Fruit fly (Drosophila melanogaster) whole organism, embryonic: ENCODE results near the gene Helz.
A peak's percentile ranks its signal among the peaks of the same experiment; 100 is the strongest.

ENCODE experiments used
- B-H2 ChIP-seq: fragments of 200-800 bp; sonication (Bioruptor generic); optimal IDR thresholded peaks from 2 replicates; lab custom pipeline; 2018; ENCODE audit warnings: missing biosample characterization, mild to moderate bottlenecking, missing genetic modification characterization
- Bteb2 ChIP-seq: fragments of 200-800 bp; sonication (Bioruptor generic); optimal IDR thresholded peaks from 2 replicates; lab custom pipeline; 2016; ENCODE audit warnings: missing biosample characterization, missing genetic modification characterization
- CG1024 ChIP-seq: fragments of 200-800 bp; sonication (Bioruptor generic); IDR thresholded peaks from 2 replicates; pipeline ENCODE4 v1.3.6; 2022; ENCODE audit warnings: missing biosample characterization, missing genetic modification characterization
- CG10462 ChIP-seq: fragments of 200-800 bp; sonication (Bioruptor generic); optimal IDR thresholded peaks from 2 replicates; lab custom pipeline; 2016; ENCODE audit warnings: missing biosample characterization, missing genetic modification characterization
- CG10654 ChIP-seq: fragments of 200-800 bp; sonication (Bioruptor generic); optimal IDR thresholded peaks from 2 replicates; lab custom pipeline; 2016; ENCODE audit warnings: missing biosample characterization, missing genetic modification characterization
- CG11504 ChIP-seq: fragments of 200-800 bp; sonication (Bioruptor generic); optimal IDR thresholded peaks from 3 replicates; lab custom pipeline; 2019; ENCODE audit warnings: missing biosample characterization, mild to moderate bottlenecking, missing genetic modification characterization, moderate library complexity
- CG12659 ChIP-seq: fragments of 200-800 bp; sonication (Bioruptor generic); optimal IDR thresholded peaks from 3 replicates; lab custom pipeline; 2017; ENCODE audit warnings: mild to moderate bottlenecking, missing biosample characterization, missing genetic modification reagents, missing genetic modification characterization
- CG14710 ChIP-seq: fragments of 200-800 bp; sonication (Bioruptor generic); optimal IDR thresholded peaks from 3 replicates; lab custom pipeline; 2019; ENCODE audit warnings: missing biosample characterization, mild to moderate bottlenecking, missing genetic modification characterization, moderate library complexity
- CG1603 ChIP-seq: fragments of 200-800 bp; sonication (Bioruptor generic); optimal IDR thresholded peaks from 2 replicates; lab custom pipeline; 2019; ENCODE audit warnings: missing biosample characterization, mild to moderate bottlenecking, missing genetic modification characterization, moderate library complexity
- CG2129 ChIP-seq: fragments of 200-800 bp; sonication (Bioruptor generic); IDR thresholded peaks from 2 replicates; pipeline ENCODE4 v1.3.6; 2022; ENCODE audit warnings: missing biosample characterization, missing genetic modification characterization; ENCODE audit not compliant: partially characterized antibody
- CG32772 ChIP-seq: fragments of 200-800 bp; sonication (Bioruptor generic); IDR thresholded peaks from 2 replicates; pipeline ENCODE4 v1.3.6; 2022; ENCODE audit warnings: missing biosample characterization, missing genetic modification characterization
- CG33213 ChIP-seq: fragments of 200-800 bp; sonication (Bioruptor generic); optimal IDR thresholded peaks from 3 replicates; lab custom pipeline; 2016; ENCODE audit warnings: missing biosample characterization, missing genetic modification characterization
- CG4730 ChIP-seq: fragments of 200-800 bp; sonication (Bioruptor generic); IDR thresholded peaks from 2 replicates; pipeline ENCODE4 v1.3.6; 2022; ENCODE audit warnings: missing biosample characterization, missing genetic modification characterization
- Camta ChIP-seq: fragments of 200-800 bp; sonication (Bioruptor generic); optimal IDR thresholded peaks from 2 replicates; lab custom pipeline; 2016; ENCODE audit warnings: missing biosample characterization, missing genetic modification characterization
- CrebB ChIP-seq: fragments of 200-800 bp; sonication (Bioruptor generic); optimal IDR thresholded peaks from 3 replicates; lab custom pipeline; 2018; ENCODE audit warnings: missing biosample characterization, mild to moderate bottlenecking, missing genetic modification characterization
- Doc3 ChIP-seq: fragments of 200-800 bp; sonication (Bioruptor generic); IDR thresholded peaks from 3 replicates; pipeline ENCODE4 v1.3.6; 2022; ENCODE audit warnings: missing biosample characterization, missing genetic modification characterization; ENCODE audit not compliant: partially characterized antibody
- E2f2 ChIP-seq: fragments of 200-800 bp; sonication (Bioruptor generic); IDR thresholded peaks from 2 replicates; pipeline ENCODE4 v1.3.6; 2022; ENCODE audit warnings: missing biosample characterization, missing genetic modification characterization
- Elba2 ChIP-seq: fragments of 200-800 bp; sonication (Bioruptor generic); optimal IDR thresholded peaks from 3 replicates; lab custom pipeline; 2016; ENCODE audit warnings: missing biosample characterization, missing genetic modification characterization
- Fer3 ChIP-seq: fragments of 200-800 bp; sonication (Bioruptor generic); optimal IDR thresholded peaks from 2 replicates; lab custom pipeline; 2018; ENCODE audit warnings: missing biosample characterization, mild to moderate bottlenecking, missing genetic modification characterization, moderate library complexity
- HLH54F ChIP-seq: fragments of 200-800 bp; sonication (Bioruptor generic); optimal IDR thresholded peaks from 3 replicates; lab custom pipeline; 2016; ENCODE audit warnings: missing biosample characterization, missing genetic modification characterization
- HmgZ ChIP-seq: fragments of 200-800 bp; sonication (Bioruptor generic); optimal IDR thresholded peaks from 2 replicates; lab custom pipeline; 2018; ENCODE audit warnings: missing biosample characterization, mild to moderate bottlenecking, missing genetic modification characterization
- Hr3 ChIP-seq: fragments of 200-800 bp; sonication (Bioruptor generic); optimal IDR thresholded peaks from 3 replicates; lab custom pipeline; 2016; ENCODE audit warnings: missing biosample characterization, missing genetic modification characterization
- MBD-R2 ChIP-seq: fragments of 200-800 bp; sonication (Bioruptor generic); IDR thresholded peaks from 2 replicates; pipeline ENCODE4 v1.3.6; 2022; ENCODE audit warnings: missing biosample characterization, missing genetic modification characterization
- Oli ChIP-seq: fragments of 200-800 bp; sonication (Bioruptor generic); optimal IDR thresholded peaks from 2 replicates; lab custom pipeline; 2018; ENCODE audit warnings: missing biosample characterization, mild to moderate bottlenecking, missing genetic modification characterization, moderate library complexity
- Side ChIP-seq: fragments of 200-800 bp; sonication (Bioruptor generic); optimal IDR thresholded peaks from 2 replicates; lab custom pipeline; 2016; ENCODE audit warnings: missing biosample characterization, missing genetic modification characterization
- Six4 ChIP-seq: fragments of 200-800 bp; sonication (Bioruptor generic); optimal IDR thresholded peaks from 2 replicates; lab custom pipeline; 2016; ENCODE audit warnings: missing biosample characterization, missing genetic modification characterization
- Sry-β ChIP-seq: fragments of 200-800 bp; sonication (Bioruptor generic); optimal IDR thresholded peaks from 2 replicates; lab custom pipeline; 2018; ENCODE audit warnings: missing biosample characterization, mild to moderate bottlenecking, missing genetic modification characterization, moderate library complexity
- Xrp1 ChIP-seq: fragments of 200-800 bp; sonication (Bioruptor generic); IDR thresholded peaks from 2 replicates; pipeline ENCODE4 v1.3.6; 2022; ENCODE audit warnings: missing biosample characterization, missing genetic modification characterization
- amos ChIP-seq: fragments of 200-800 bp; sonication (Bioruptor generic); IDR thresholded peaks from 2 replicates; pipeline ENCODE4 v1.3.6; 2022; ENCODE audit warnings: missing biosample characterization, missing genetic modification characterization; ENCODE audit not compliant: partially characterized antibody
- ase ChIP-seq: fragments of 200-800 bp; sonication (Bioruptor generic); IDR thresholded peaks from 3 replicates; pipeline ENCODE4 v1.3.6; 2022; ENCODE audit warnings: missing biosample characterization, missing genetic modification characterization
- ato ChIP-seq: fragments of 200-800 bp; sonication (Bioruptor generic); IDR thresholded peaks from 2 replicates; pipeline ENCODE4 v1.3.6; 2022; ENCODE audit warnings: missing biosample characterization, missing genetic modification characterization; ENCODE audit not compliant: partially characterized antibody
- bigmax ChIP-seq: fragments of 200-800 bp; sonication (Bioruptor generic); optimal IDR thresholded peaks from 2 replicates; lab custom pipeline; 2018; ENCODE audit warnings: missing biosample characterization, mild to moderate bottlenecking, missing genetic modification characterization
- cad ChIP-seq: fragments of >200 bp; optimal IDR thresholded peaks from 2 replicates; lab custom pipeline; 2017; ENCODE audit warnings: missing biosample characterization, missing genetic modification characterization
- cato ChIP-seq: fragments of 200-800 bp; sonication (Bioruptor generic); optimal IDR thresholded peaks from 2 replicates; lab custom pipeline; 2016; ENCODE audit warnings: missing biosample characterization, missing genetic modification characterization, borderline replicate concordance
- chif ChIP-seq, 2 experiments: fragments of 200-800 bp; sonication (Bioruptor generic); optimal IDR thresholded peaks; 3 replicates each; lab custom pipeline; 2016; ENCODE audit warnings: missing biosample characterization in 2 of 2, missing genetic modification characterization in 2 of 2
- dmrt11E ChIP-seq: fragments of 200-800 bp; sonication (Bioruptor generic); optimal IDR thresholded peaks from 3 replicates; lab custom pipeline; 2018; ENCODE audit warnings: missing biosample characterization, mild to moderate bottlenecking, missing genetic modification characterization, moderate library complexity
- ewg ChIP-seq: fragments of 200-800 bp; sonication (Bioruptor generic); optimal IDR thresholded peaks from 3 replicates; lab custom pipeline; 2017; ENCODE audit warnings: mild to moderate bottlenecking, missing biosample characterization, missing genetic modification reagents, missing genetic modification characterization
- ftz-f1 ChIP-seq: fragments of 200-800 bp; sonication (Bioruptor generic); optimal IDR thresholded peaks from 2 replicates; lab custom pipeline; 2016; ENCODE audit warnings: missing biosample characterization, missing genetic modification characterization
- kay ChIP-seq: fragments of 200-800 bp; sonication (Bioruptor generic); optimal IDR thresholded peaks from 2 replicates; lab custom pipeline; 2016; ENCODE audit warnings: missing biosample characterization, missing genetic modification characterization
- oc ChIP-seq: fragments of 200-800 bp; sonication (Bioruptor generic); optimal IDR thresholded peaks from 2 replicates; lab custom pipeline; 2018; ENCODE audit warnings: missing biosample characterization, mild to moderate bottlenecking, missing genetic modification characterization, moderate library complexity
- pfk ChIP-seq: fragments of 200-800 bp; sonication (Bioruptor generic); optimal IDR thresholded peaks from 2 replicates; lab custom pipeline; 2018; ENCODE audit warnings: missing biosample characterization, mild to moderate bottlenecking, missing genetic modification characterization, moderate library complexity
- pnt ChIP-seq: fragments of 200-800 bp; sonication (Bioruptor generic); optimal IDR thresholded peaks from 3 replicates; lab custom pipeline; 2016; ENCODE audit warnings: missing biosample characterization, missing genetic modification characterization
- pzg ChIP-seq: fragments of 200-800 bp; sonication (Bioruptor generic); optimal IDR thresholded peaks from 3 replicates; lab custom pipeline; 2018; ENCODE audit warnings: missing biosample characterization, mild to moderate bottlenecking, missing genetic modification characterization, moderate library complexity
- sima ChIP-seq: fragments of 200-800 bp; sonication (Bioruptor generic); optimal IDR thresholded peaks from 2 replicates; lab custom pipeline; 2016; ENCODE audit warnings: missing biosample characterization, missing genetic modification characterization
- slou ChIP-seq: fragments of 200-800 bp; sonication (Bioruptor generic); optimal IDR thresholded peaks from 3 replicates; lab custom pipeline; 2016; ENCODE audit warnings: missing biosample characterization, missing genetic modification characterization
- stwl ChIP-seq: fragments of 200-800 bp; sonication (Bioruptor generic); optimal IDR thresholded peaks from 3 replicates; lab custom pipeline; 2018; ENCODE audit warnings: missing biosample characterization, mild to moderate bottlenecking, missing genetic modification characterization, moderate library complexity
- tap ChIP-seq: fragments of 200-800 bp; optimal IDR thresholded peaks from 3 replicates; lab custom pipeline; 2019; ENCODE audit warnings: missing biosample characterization, mild to moderate bottlenecking, missing genetic modification characterization, moderate library complexity
- trem ChIP-seq: fragments of 200-800 bp; optimal IDR thresholded peaks from 3 replicates; lab custom pipeline; 2019; ENCODE audit warnings: missing biosample characterization, mild to moderate bottlenecking, missing genetic modification characterization, moderate library complexity
- vvl ChIP-seq: fragments of 200-800 bp; sonication (Bioruptor generic); IDR thresholded peaks from 2 replicates; pipeline ENCODE4 v1.3.6; 2022; ENCODE audit warnings: missing biosample characterization, missing genetic modification characterization
- yki ChIP-seq: fragments of >200 bp; optimal IDR thresholded peaks from 3 replicates; lab custom pipeline; 2018

Helz gene

DNA sequence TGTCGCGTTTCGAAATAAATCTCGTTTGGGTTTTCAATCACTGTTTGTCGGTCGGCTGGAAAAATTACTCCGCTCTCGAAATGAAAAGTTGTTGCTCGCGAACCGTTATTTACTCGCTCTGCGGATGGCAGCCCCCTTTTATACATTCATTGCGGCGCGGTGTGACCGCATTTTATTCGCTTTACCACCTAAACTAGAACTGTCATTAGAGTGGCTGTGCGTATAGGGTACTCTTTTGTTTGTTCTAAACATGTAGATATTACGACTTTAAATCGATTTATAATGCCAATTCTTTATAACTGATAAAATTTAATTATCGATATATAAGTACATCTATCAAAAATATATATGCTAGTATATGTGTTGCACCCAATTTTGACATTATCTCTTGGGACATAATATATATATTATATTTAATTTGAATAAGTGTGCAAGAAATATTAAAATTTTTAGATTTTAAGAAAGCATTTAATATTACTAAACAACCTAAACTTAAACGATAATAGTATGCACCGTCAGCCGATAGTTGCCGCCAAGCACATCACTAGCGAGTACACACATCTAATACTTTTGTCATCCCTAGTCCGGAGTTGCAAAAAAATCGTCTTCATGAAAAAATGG, 3.4 kb upstream of the Helz start, which contains the start of the genes bmm and Tdrd3 (continued):
- TF ChIP-seq Hr3 (GFP tag; lab: Kevin White, UChicago), result peak; percentile 89
- peak; percentile 72 for TF ChIP-seq stwl (tag; lab: Kevin White, UChicago)
- peak; percentile 73 for TF ChIP-seq slou
- peak; percentile 91 for TF ChIP-seq CG12659 (GFP tag; lab: Kevin White, UChicago)
- peak; percentile 81 for TF ChIP-seq HLH54F (GFP tag; lab: Kevin White, UChicago)
- peak; percentile 53 for TF ChIP-seq Bteb2 (GFP tag; lab: Kevin White, UChicago)
- TF ChIP-seq Elba2 (GFP tag; lab: Kevin White, UChicago), result peak; percentile 36
- peak; percentile 54 for TF ChIP-seq Sry-β (GFP tag; lab: Kevin White, UChicago)
- TF ChIP-seq pnt, result peak; percentile 42
- TF ChIP-seq cato, result peak; percentile 64
- no peak for TF ChIP-seq ftz-f1 (GFP tag; lab: Kevin White, UChicago)
- peak; percentile 22 for TF ChIP-seq CG1603 (tag; lab: Kevin White, UChicago)
- TF ChIP-seq trem, result peak; percentile 93
- peak; percentile 73 for TF ChIP-seq tap
- TF ChIP-seq Xrp1 (GFP tag; lab: Robert Waterston, UW), result peak; percentile 63
- peak; percentile 75 for TF ChIP-seq MBD-R2 (GFP tag; lab: Robert Waterston, UW)
- TF ChIP-seq CG14710, result peak; percentile 95
- no peak for TF ChIP-seq cad (GFP tag; lab: Kevin White, UChicago)
- peak; percentile 53 for TF ChIP-seq ewg (GFP tag; lab: Kevin White, UChicago)
- TF ChIP-seq ase, result peak; percentile 31; the same call in 2 of the 3 replicates
- peak; percentile 69 for TF ChIP-seq Oli (tag; lab: Kevin White, UChicago)
- TF ChIP-seq dmrt11E (tag; lab: Kevin White, UChicago), result peak; percentile 86
- TF ChIP-seq Fer3 (tag; lab: Kevin White, UChicago), result peak; percentile 80
- no peak for TF ChIP-seq CG33213 (GFP tag; lab: Kevin White, UChicago)
- TF ChIP-seq bigmax, result no peak
- peak; percentile 31 for TF ChIP-seq Side (GFP tag; lab: Kevin White, UChicago)
- peak; percentile 81 for TF ChIP-seq CG11504 (tag; lab: Kevin White, UChicago)
- TF ChIP-seq Doc3 (GFP tag; lab: Robert Waterston, UW), result peak; percentile 88
- TF ChIP-seq vvl (GFP tag; lab: Robert Waterston, UW), result peak; percentile 57
- peak; percentile 36; the same call in 1 of the 2 replicates for TF ChIP-seq E2f2
- no peak for TF ChIP-seq sima
- TF ChIP-seq pfk (GFP tag; lab: Kevin White, UChicago), result no peak
- TF ChIP-seq chif (GFP tag; optimal IDR thresholded peaks at IDR 0.05; lab: Kevin White, UChicago), result peak in 1 of 2 experiments; percentile 36
- TF ChIP-seq ato (GFP tag; lab: Robert Waterston, UW), result peak; percentile 54; the same call in 1 of the 2 replicates
- TF ChIP-seq HmgZ (tag; lab: Kevin White, UChicago), result peak; percentile 73
- TF ChIP-seq CG10654 (GFP tag; lab: Kevin White, UChicago), result peak; percentile 82
- peak; percentile 51 for TF ChIP-seq oc (tag; lab: Kevin White, UChicago)
- peak; percentile 79 for TF ChIP-seq CG32772 (GFP tag; lab: Robert Waterston, UW)
- TF ChIP-seq CrebB (tag; lab: Kevin White, UChicago), result peak; percentile 51
- TF ChIP-seq CG1024 (GFP tag; lab: Robert Waterston, UW), result peak; percentile 39; the same call in 1 of the 2 replicates
- no peak for TF ChIP-seq Camta
- peak; percentile 50; the same call in 1 of the 2 replicates for TF ChIP-seq CG4730 (GFP tag; lab: Robert Waterston, UW)
- peak; percentile 85; the same call in 1 of the 2 replicates for TF ChIP-seq CG2129
- peak; percentile 64 for TF ChIP-seq Six4
- peak; percentile 64 for TF ChIP-seq CG10462 (GFP tag; lab: Kevin White, UChicago)
- peak; percentile 64 for TF ChIP-seq pzg
- TF ChIP-seq amos (GFP tag; lab: Robert Waterston, UW), result peak; percentile 91
- peak; percentile 50 for TF ChIP-seq kay (GFP tag; lab: Kevin White, UChicago)
- TF ChIP-seq B-H2 (GFP tag; lab: Kevin White, UChicago), result peak; percentile 80
- TF ChIP-seq yki (lab: Kevin White, UChicago), result no peak
